Worm (Caenorhabditis elegans) whole organism, L2 larva: ENCODE results near the gene ZC196.3.

Experiments used
- lin-39 ChIP-seq: fragments of 150-350 bp; optimal IDR thresholded peaks from 2 replicates; lab custom pipeline; 2014; ENCODE audit warnings: missing biosample characterization, missing genetic modification reagents, missing genetic modification characterization
- nhr-11 ChIP-seq: fragments of 150-350 bp; optimal IDR thresholded peaks from 2 replicates; lab custom pipeline; 2014; ENCODE audit warnings: missing biosample characterization, missing genetic modification characterization
- snpc-4 ChIP-seq: fragments of 150-350 bp; optimal IDR thresholded peaks from 2 replicates; lab custom pipeline; 2014; ENCODE audit warnings: missing biosample characterization, missing genetic modification characterization
- ztf-11 ChIP-seq: sonication (generic microtip); optimal IDR thresholded peaks from 2 replicates; lab custom pipeline; 2017; ENCODE audit warnings: missing biosample characterization, missing genetic modification characterization

ce11 chrV:8786245-8786644 lies 49.8 kb downstream of the ZC196.3 start, which contains the start of gene sup-37:
- TF ChIP-seq snpc-4 (tag; lab: Kevin White, UChicago) (no peak), nhr-11 (tag; lab: Kevin White, UChicago) (no peak), lin-39 (tag; lab: Kevin White, UChicago) (no peak), ztf-11 (tag; lab: Kevin White, UChicago) (no peak)
